Fruit fly (Drosophila melanogaster): ENCODE measurements around the gene CG7320.

DNA sequence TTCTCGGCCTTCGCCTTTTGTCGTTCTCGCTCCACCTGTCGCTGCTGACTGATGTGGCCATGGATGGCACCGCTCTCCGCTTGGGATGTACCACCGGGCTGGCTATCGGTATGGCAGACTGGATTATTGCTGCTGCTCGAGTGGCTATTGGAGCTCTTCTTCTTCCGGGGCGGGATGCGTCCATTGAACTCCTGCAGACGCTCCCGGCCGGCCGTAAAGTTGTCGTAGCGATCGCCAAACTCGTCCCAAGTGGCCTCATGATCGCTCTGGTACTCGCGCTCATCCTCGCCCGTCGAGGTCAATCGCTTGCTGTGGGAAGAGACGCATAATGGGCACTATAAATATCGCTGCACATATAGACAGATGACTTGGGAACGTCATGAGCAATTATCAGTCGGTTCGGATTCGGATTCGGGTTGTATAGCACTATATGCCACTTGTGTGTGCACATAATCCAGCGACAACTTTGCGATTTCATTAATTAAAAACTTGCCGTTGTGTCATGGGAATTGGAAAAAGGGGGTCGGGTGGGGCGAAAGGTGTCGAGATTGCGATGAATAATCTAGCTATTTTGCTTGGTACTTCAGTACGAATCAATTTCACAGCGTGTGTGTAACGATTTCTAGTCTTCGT lies 29.1 kb upstream of the CG7320 start:
- no peak for TF ChIP-seq psq (optimal IDR thresholded peaks at IDR 0.05)
- no peak for TF ChIP-seq h (optimal IDR thresholded peaks at IDR 0.05)
- no peak for TF ChIP-seq Myc (optimal IDR thresholded peaks at IDR 0.05)
- TF ChIP-seq insv (optimal IDR thresholded peaks at IDR 0.05): no peak
- no peak for TF ChIP-seq ttk (optimal IDR thresholded peaks at IDR 0.05)
- TF ChIP-seq Sin3A (optimal IDR thresholded peaks at IDR 0.05): no peak
